Worm (Caenorhabditis elegans): ENCODE results near the gene mfsd-12.

ce11 chrX:4636821-4637220 is 31.1 kb upstream of the mfsd-12 start, which contains the start of gene hosl-1:
- TF ChIP-seq lin-15B (tag; optimal IDR thresholded peaks at IDR 0.05) (no peak), ama-1 (optimal IDR thresholded peaks at IDR 0.05) (no peak), zag-1 (tag; optimal IDR thresholded peaks at IDR 0.05) (no peak), nhr-237 (tag; optimal IDR thresholded peaks at IDR 0.05) (no peak), sea-2 (GFP tag; optimal IDR thresholded peaks at IDR 0.05) (no peak), nhr-23 (tag; optimal IDR thresholded peaks at IDR 0.05) (no peak), elt-1 (tag; optimal IDR thresholded peaks at IDR 0.05) (no peak), lsy-12 (tag; optimal IDR thresholded peaks at IDR 0.05) (no peak), R02D3.7 (tag; optimal IDR thresholded peaks at IDR 0.05) (no peak), fkh-10 (GFP tag; optimal IDR thresholded peaks at IDR 0.05) (no peak), ceh-82 (tag; optimal IDR thresholded peaks at IDR 0.05) (no peak), ztf-4 (tag; optimal IDR thresholded peaks at IDR 0.05) (no peak), unc-62 (GFP tag; optimal IDR thresholded peaks at IDR 0.05) (no peak)

Data from whole organism, L3 larva.